Worm (Caenorhabditis elegans) whole organism, L2 larva: ENCODE measurements around the gene C04E12.2.

Experiments used
- C34F6.9 ChIP-seq: fragments of 150-350 bp; optimal IDR thresholded peaks from 2 replicates; lab custom pipeline; 2014; ENCODE audit warnings: missing biosample characterization, missing genetic modification characterization
- alr-1 ChIP-seq: fragments of 150-350 bp; optimal IDR thresholded peaks from 2 replicates; lab custom pipeline; 2014; ENCODE audit warnings: missing biosample characterization, missing genetic modification characterization
- egl-27 ChIP-seq: sonication (generic microtip); optimal IDR thresholded peaks from 3 replicates; lab custom pipeline; 2017; ENCODE audit warnings: missing biosample characterization, missing genetic modification reagents, missing genetic modification characterization
- elt-1 ChIP-seq: fragments of 150-350 bp; optimal IDR thresholded peaks from 2 replicates; lab custom pipeline; 2014; ENCODE audit warnings: missing biosample characterization, missing genetic modification characterization
- elt-3 ChIP-seq: sonication (generic microtip); optimal IDR thresholded peaks from 2 replicates; lab custom pipeline; 2017; ENCODE audit warnings: missing biosample characterization, missing genetic modification characterization
- lin-13 ChIP-seq: fragments of 150-350 bp; optimal IDR thresholded peaks from 2 replicates; lab custom pipeline; 2014; ENCODE audit warnings: missing biosample characterization, missing genetic modification reagents, missing genetic modification characterization
- nhr-21 ChIP-seq: fragments of 150-350 bp; optimal IDR thresholded peaks from 2 replicates; lab custom pipeline; 2014; ENCODE audit warnings: missing biosample characterization, missing genetic modification characterization
- nhr-25 ChIP-seq: fragments of 150-350 bp; sonication (generic microtip); optimal IDR thresholded peaks from 3 replicates; lab custom pipeline; 2014; ENCODE audit warnings: missing biosample characterization, missing genetic modification characterization
- unc-62 ChIP-seq: fragments of 150-350 bp; optimal IDR thresholded peaks from 2 replicates; lab custom pipeline; 2014; ENCODE audit warnings: missing biosample characterization, missing genetic modification reagents, missing genetic modification characterization

- TF ChIP-seq unc-62 (GFP tag; lab: Kevin White, UChicago): no peak
- TF ChIP-seq alr-1 (tag; lab: Kevin White, UChicago): no peak
- no peak for TF ChIP-seq lin-13 (GFP tag; lab: Kevin White, UChicago)
- no peak for TF ChIP-seq nhr-21 (tag; lab: Kevin White, UChicago)
- no peak for TF ChIP-seq egl-27
- no peak for TF ChIP-seq nhr-25 (tag; lab: Kevin White, UChicago)
- no peak for TF ChIP-seq elt-1 (tag; lab: Kevin White, UChicago)
- no peak for TF ChIP-seq elt-3
- no peak for TF ChIP-seq C34F6.9 (tag; lab: Kevin White, UChicago)
Observed at ce11 chrV:3362475-3362874, 5.4 kb upstream of the C04E12.2 start, which contains the start of gene C04E12.4.
